Fruit fly (Drosophila melanogaster) whole organism, embryonic: ENCODE measurements around the gene Npc2g.

Experiments
- Asciz ChIP-seq: fragments of 200-800 bp; sonication (Bioruptor generic); optimal IDR thresholded peaks from 2 replicates; lab custom pipeline; 2017; ENCODE audit warnings: missing biosample characterization, mild to moderate bottlenecking, missing genetic modification characterization, missing genetic modification reagents
- Awh ChIP-seq: fragments of 200-800 bp; sonication (Bioruptor generic); IDR thresholded peaks from 2 replicates; pipeline ENCODE4, ENCODE4 v1.3.6; 2022; ENCODE audit warnings: missing biosample characterization, missing genetic modification characterization
- Bgb ChIP-seq: fragments of 200-800 bp; sonication (Bioruptor generic); IDR thresholded peaks from 2 replicates; pipeline ENCODE4 v1.3.6; 2022; ENCODE audit warnings: missing biosample characterization, missing genetic modification characterization; ENCODE audit not compliant: partially characterized antibody
- Bteb2 ChIP-seq: fragments of 200-800 bp; sonication (Bioruptor generic); optimal IDR thresholded peaks from 2 replicates; lab custom pipeline; 2016; ENCODE audit warnings: missing biosample characterization, missing genetic modification characterization
- CG10979 ChIP-seq: fragments of 200-800 bp; sonication (Bioruptor generic); optimal IDR thresholded peaks from 2 replicates; lab custom pipeline; 2018; ENCODE audit warnings: missing biosample characterization, mild to moderate bottlenecking, missing genetic modification characterization, moderate library complexity
- CG11085 ChIP-seq: fragments of 200-800 bp; sonication (Bioruptor generic); IDR thresholded peaks from 2 replicates; pipeline ENCODE4 v1.3.6; 2022; ENCODE audit warnings: missing biosample characterization, missing genetic modification characterization
- CG12659 ChIP-seq: fragments of 200-800 bp; sonication (Bioruptor generic); optimal IDR thresholded peaks from 3 replicates; lab custom pipeline; 2017; ENCODE audit warnings: mild to moderate bottlenecking, missing biosample characterization, missing genetic modification reagents, missing genetic modification characterization
- CG14860 ChIP-seq: fragments of 200-800 bp; sonication (Bioruptor generic); IDR thresholded peaks from 3 replicates; pipeline ENCODE4 v1.3.6; 2022; ENCODE audit warnings: missing biosample characterization, missing genetic modification characterization; ENCODE audit not compliant: partially characterized antibody
- CG15269 ChIP-seq: fragments of 200-800 bp; sonication (Bioruptor generic); optimal IDR thresholded peaks from 2 replicates; lab custom pipeline; 2018; ENCODE audit warnings: missing biosample characterization, mild to moderate bottlenecking, missing genetic modification characterization, moderate library complexity
- CG17385 ChIP-seq: fragments of 200-800 bp; sonication (Bioruptor generic); optimal IDR thresholded peaks from 3 replicates; lab custom pipeline; 2018; ENCODE audit warnings: missing biosample characterization, mild to moderate bottlenecking, missing genetic modification characterization
- CG30403 ChIP-seq: fragments of 200-800 bp; sonication (Bioruptor generic); optimal IDR thresholded peaks from 3 replicates; lab custom pipeline; 2016; ENCODE audit warnings: missing biosample characterization, missing genetic modification characterization
- CG31224 ChIP-seq: fragments of 200-800 bp; sonication (Bioruptor generic); IDR thresholded peaks from 2 replicates; pipeline ENCODE4 v1.3.6; 2022; ENCODE audit warnings: missing biosample characterization, missing genetic modification characterization
- CG31365 ChIP-seq: fragments of 200-800 bp; sonication (Bioruptor generic); optimal IDR thresholded peaks from 2 replicates; lab custom pipeline; 2018; ENCODE audit warnings: missing biosample characterization, mild to moderate bottlenecking, missing genetic modification characterization
- CG34376 ChIP-seq: fragments of 200-800 bp; sonication (Bioruptor generic); optimal IDR thresholded peaks from 2 replicates; lab custom pipeline; 2018; ENCODE audit warnings: missing biosample characterization, mild to moderate bottlenecking, missing genetic modification characterization
- CG6765 ChIP-seq: fragments of 200-800 bp; sonication (Bioruptor generic); optimal IDR thresholded peaks from 3 replicates; lab custom pipeline; 2017; ENCODE audit warnings: missing biosample characterization, mild to moderate bottlenecking, missing genetic modification characterization
- CG7271 ChIP-seq: fragments of 200-800 bp; sonication (Bioruptor generic); optimal IDR thresholded peaks from 2 replicates; lab custom pipeline; 2018; ENCODE audit warnings: missing biosample characterization, mild to moderate bottlenecking, missing genetic modification characterization, moderate library complexity
- CG7556 ChIP-seq: fragments of 200-800 bp; sonication (Bioruptor generic); optimal IDR thresholded peaks from 2 replicates; lab custom pipeline; 2017; ENCODE audit warnings: missing biosample characterization, mild to moderate bottlenecking, missing genetic modification characterization
- CG8388 ChIP-seq: fragments of 200-800 bp; sonication (Bioruptor generic); optimal IDR thresholded peaks from 2 replicates; lab custom pipeline; 2019; ENCODE audit warnings: missing biosample characterization, mild to moderate bottlenecking, missing genetic modification characterization, moderate library complexity
- CG9609 ChIP-seq: fragments of 200-800 bp; sonication (Bioruptor generic); optimal IDR thresholded peaks from 3 replicates; lab custom pipeline; 2016; ENCODE audit warnings: missing biosample characterization, missing genetic modification characterization
- D19B ChIP-seq: fragments of 200-800 bp; sonication (Bioruptor generic); optimal IDR thresholded peaks from 2 replicates; lab custom pipeline; 2017; ENCODE audit warnings: missing biosample characterization, mild to moderate bottlenecking, missing genetic modification characterization
- Dad ChIP-seq: fragments of 200-800 bp; sonication (Bioruptor generic); optimal IDR thresholded peaks from 3 replicates; lab custom pipeline; 2016; ENCODE audit warnings: missing biosample characterization, missing genetic modification characterization
- Dll ChIP-seq: fragments of 200-800 bp; sonication (Bioruptor generic); IDR thresholded peaks from 4 replicates; pipeline ENCODE4 v1.3.6; 2022; ENCODE audit warnings: missing biosample characterization, missing genetic modification characterization; ENCODE audit not compliant: partially characterized antibody
- Eip74EF ChIP-seq, 2 experiments: fragments of 200-800 bp in 1 of 2; fragments of >200 bp in 1 of 2; sonication (Bioruptor generic) in 1 of 2; optimal IDR thresholded peaks; 2 replicates each; lab custom pipeline; 2017 to 2019; ENCODE audit warnings: missing biosample characterization in 2 of 2, missing genetic modification characterization in 2 of 2, mild to moderate bottlenecking in 1 of 2, moderate library complexity in 1 of 2
- H15 ChIP-seq: fragments of 200-800 bp; sonication (Bioruptor generic); IDR thresholded peaks from 3 replicates; pipeline ENCODE4 v1.3.6; 2022; ENCODE audit warnings: missing biosample characterization, missing genetic modification characterization
- HLH4C ChIP-seq: fragments of 200-800 bp; sonication (Bioruptor generic); IDR thresholded peaks from 3 replicates; pipeline ENCODE4 v1.3.6; 2022; ENCODE audit warnings: missing biosample characterization, missing genetic modification characterization; ENCODE audit not compliant: partially characterized antibody
- HLH54F ChIP-seq: fragments of 200-800 bp; sonication (Bioruptor generic); optimal IDR thresholded peaks from 3 replicates; lab custom pipeline; 2016; ENCODE audit warnings: missing biosample characterization, missing genetic modification characterization
- HmgD ChIP-seq: fragments of 200-800 bp; sonication (Bioruptor generic); optimal IDR thresholded peaks from 3 replicates; lab custom pipeline; 2016; ENCODE audit warnings: missing biosample characterization, missing genetic modification characterization
- Hr3 ChIP-seq: fragments of 200-800 bp; sonication (Bioruptor generic); optimal IDR thresholded peaks from 3 replicates; lab custom pipeline; 2016; ENCODE audit warnings: missing biosample characterization, missing genetic modification characterization
- Meics ChIP-seq: fragments of 200-800 bp; sonication (Bioruptor generic); optimal IDR thresholded peaks from 2 replicates; lab custom pipeline; 2017; ENCODE audit warnings: missing biosample characterization, mild to moderate bottlenecking, missing genetic modification characterization
- NC2α ChIP-seq: fragments of 200-800 bp; sonication (Bioruptor generic); optimal IDR thresholded peaks from 2 replicates; lab custom pipeline; 2016; ENCODE audit warnings: missing biosample characterization, missing genetic modification characterization
- Neu2 ChIP-seq: fragments of 200-800 bp; sonication (Bioruptor generic); optimal IDR thresholded peaks from 3 replicates; lab custom pipeline; 2016; ENCODE audit warnings: missing biosample characterization, missing genetic modification characterization, borderline replicate concordance
- NfI ChIP-seq: fragments of 200-800 bp; sonication (Bioruptor generic); optimal IDR thresholded peaks from 3 replicates; lab custom pipeline; 2018; ENCODE audit warnings: missing biosample characterization, mild to moderate bottlenecking, missing genetic modification characterization, moderate library complexity
- Oli ChIP-seq: fragments of 200-800 bp; sonication (Bioruptor generic); optimal IDR thresholded peaks from 2 replicates; lab custom pipeline; 2018; ENCODE audit warnings: missing biosample characterization, mild to moderate bottlenecking, missing genetic modification characterization, moderate library complexity
- Rfx ChIP-seq: fragments of 200-800 bp; sonication (Bioruptor generic); IDR thresholded peaks from 2 replicates; pipeline ENCODE4 v1.3.6; 2022; ENCODE audit warnings: missing biosample characterization, missing genetic modification characterization
- Sin3A ChIP-seq: fragments of >200 bp; optimal IDR thresholded peaks from 2 replicates; lab custom pipeline; 2018
- Usf ChIP-seq: fragments of 200-800 bp; sonication (Bioruptor generic); optimal IDR thresholded peaks from 2 replicates; lab custom pipeline; 2017; ENCODE audit warnings: missing genotype, missing biosample characterization, missing genetic modification characterization
- ato ChIP-seq: fragments of 200-800 bp; sonication (Bioruptor generic); IDR thresholded peaks from 2 replicates; pipeline ENCODE4 v1.3.6; 2022; ENCODE audit warnings: missing biosample characterization, missing genetic modification characterization; ENCODE audit not compliant: partially characterized antibody
- cwo ChIP-seq: fragments of 200-800 bp; sonication (Bioruptor generic); optimal IDR thresholded peaks from 3 replicates; lab custom pipeline; 2017; ENCODE audit warnings: missing biosample characterization, missing genetic modification characterization, mild to moderate bottlenecking, moderate library complexity, missing genetic modification reagents
- fu2 ChIP-seq: fragments of 200-800 bp; sonication (Bioruptor generic); optimal IDR thresholded peaks from 2 replicates; lab custom pipeline; 2016; ENCODE audit warnings: missing biosample characterization, missing genetic modification characterization
- h ChIP-seq: fragments of >200 bp; optimal IDR thresholded peaks from 2 replicates; lab custom pipeline; 2017
- jigr1 ChIP-seq: fragments of 200-800 bp; sonication (Bioruptor generic); IDR thresholded peaks from 3 replicates; pipeline ENCODE4 v1.3.6; 2022; ENCODE audit warnings: missing biosample characterization, missing genetic modification characterization
- lbe ChIP-seq: fragments of 200-800 bp; sonication (Bioruptor generic); optimal IDR thresholded peaks from 2 replicates; lab custom pipeline; 2016; ENCODE audit warnings: missing biosample characterization, mild to moderate bottlenecking, missing genetic modification characterization
- mam ChIP-seq: fragments of 200-800 bp; sonication (Bioruptor generic); optimal IDR thresholded peaks from 3 replicates; lab custom pipeline; 2016; ENCODE audit warnings: missing biosample characterization, missing genetic modification characterization
- pum ChIP-seq: fragments of 200-800 bp; sonication (Bioruptor generic); optimal IDR thresholded peaks from 2 replicates; lab custom pipeline; 2016; ENCODE audit warnings: missing biosample characterization, missing genetic modification characterization
- sob ChIP-seq: fragments of 200-800 bp; sonication (Bioruptor generic); IDR thresholded peaks from 2 replicates; pipeline ENCODE4 v1.3.6; 2022; ENCODE audit warnings: missing biosample characterization, missing genetic modification characterization
- sqz ChIP-seq: fragments of 200-800 bp; sonication (Bioruptor generic); optimal IDR thresholded peaks from 3 replicates; lab custom pipeline; 2018; ENCODE audit warnings: missing biosample characterization, mild to moderate bottlenecking, missing genetic modification characterization
- sr ChIP-seq: fragments of 200-800 bp; sonication (Bioruptor generic); IDR thresholded peaks from 3 replicates; pipeline ENCODE4 v1.3.6; 2022; ENCODE audit warnings: missing biosample characterization, missing genetic modification characterization
- stwl ChIP-seq: fragments of 200-800 bp; sonication (Bioruptor generic); optimal IDR thresholded peaks from 3 replicates; lab custom pipeline; 2018; ENCODE audit warnings: missing biosample characterization, mild to moderate bottlenecking, missing genetic modification characterization, moderate library complexity
- sug ChIP-seq: fragments of 200-800 bp; optimal IDR thresholded peaks from 2 replicates; lab custom pipeline; 2019; ENCODE audit warnings: missing biosample characterization, mild to moderate bottlenecking, missing genetic modification characterization, moderate library complexity
- trem ChIP-seq: fragments of 200-800 bp; optimal IDR thresholded peaks from 3 replicates; lab custom pipeline; 2019; ENCODE audit warnings: missing biosample characterization, mild to moderate bottlenecking, missing genetic modification characterization, moderate library complexity
- zfh1 ChIP-seq: fragments of 200-800 bp; sonication (Bioruptor generic); IDR thresholded peaks from 3 replicates; pipeline ENCODE4 v1.3.6; 2022; ENCODE audit warnings: missing biosample characterization, missing genetic modification characterization

The Npc2g gene

dm6 chr3R:30789363-30789762 lies 44.3 kb upstream of the Npc2g start (continued):
- TF ChIP-seq stwl (tag; lab: Kevin White, UChicago) = peak; percentile 92
- TF ChIP-seq jigr1 (GFP tag; lab: Robert Waterston, UW) = no peak
- TF ChIP-seq Asciz (GFP tag; lab: Kevin White, UChicago) = no peak
- peak; percentile 83 for TF ChIP-seq zfh1 (GFP tag; lab: Robert Waterston, UW)
- no peak for TF ChIP-seq HLH54F (GFP tag; lab: Kevin White, UChicago)
- peak; percentile 28 for TF ChIP-seq CG10979 (tag; lab: Kevin White, UChicago)
- no peak for TF ChIP-seq CG12659 (GFP tag; lab: Kevin White, UChicago)
- peak; percentile 27; the same call in 1 of the 2 replicates for TF ChIP-seq ato (GFP tag; lab: Robert Waterston, UW)
- TF ChIP-seq mam (GFP tag; lab: Kevin White, UChicago) = peak; percentile 43
- no peak for TF ChIP-seq NfI (GFP tag; lab: Kevin White, UChicago)
- TF ChIP-seq cwo (GFP tag; lab: Kevin White, UChicago) = no peak
- no peak for TF ChIP-seq CG9609 (GFP tag; lab: Kevin White, UChicago)
- no peak for TF ChIP-seq h (lab: Kevin White, UChicago)
- peak; percentile 52 for TF ChIP-seq Dad
- TF ChIP-seq CG31365 (tag; lab: Kevin White, UChicago) = no peak
- peak; percentile 51; the same call in 2 of the 4 replicates for TF ChIP-seq Dll
- peak; percentile 82 for TF ChIP-seq Awh
- TF ChIP-seq Bgb = peak; percentile 75
- TF ChIP-seq pum (GFP tag; lab: Kevin White, UChicago) = no peak
- TF ChIP-seq Bteb2 (GFP tag; lab: Kevin White, UChicago) = peak; percentile 2
- no peak for TF ChIP-seq CG34376
- TF ChIP-seq sr (GFP tag; lab: Robert Waterston, UW) = peak; percentile 54; the same call in 1 of the 3 replicates
- TF ChIP-seq CG8388 (GFP tag; lab: Kevin White, UChicago) = peak; percentile 9
- TF ChIP-seq CG11085 (GFP tag; lab: Robert Waterston, UW) = peak; percentile 41; the same call in 1 of the 2 replicates
- TF ChIP-seq CG30403 = peak; percentile 37
- TF ChIP-seq CG17385 = peak; percentile 32
- TF ChIP-seq Hr3 (GFP tag; lab: Kevin White, UChicago) = no peak
- peak; percentile 89 for TF ChIP-seq Rfx (GFP tag; lab: Robert Waterston, UW)
- TF ChIP-seq CG15269 = no peak
- TF ChIP-seq sug = peak; percentile 31
- no peak for TF ChIP-seq D19B (GFP tag; lab: Kevin White, UChicago)
- TF ChIP-seq CG7271 (tag; lab: Kevin White, UChicago) = no peak
- no peak for TF ChIP-seq lbe
- peak; percentile 61 for TF ChIP-seq CG31224 (GFP tag; lab: Robert Waterston, UW)
- TF ChIP-seq trem = peak; percentile 38
- peak; percentile 34 for TF ChIP-seq CG7556 (GFP tag; lab: Kevin White, UChicago)
- TF ChIP-seq HLH4C (GFP tag; lab: Robert Waterston, UW) = peak; percentile 12; the same call in 1 of the 3 replicates
- peak; percentile 52; the same call in 1 of the 3 replicates for TF ChIP-seq H15 (GFP tag; lab: Robert Waterston, UW)
- peak; percentile 64 for TF ChIP-seq sob (GFP tag; lab: Robert Waterston, UW)
- TF ChIP-seq NC2α (GFP tag; lab: Kevin White, UChicago) = no peak
- no peak for TF ChIP-seq sqz (GFP tag; lab: Kevin White, UChicago)
- TF ChIP-seq Meics (GFP tag; lab: Kevin White, UChicago) = no peak
- no peak for TF ChIP-seq Usf (GFP tag; lab: Kevin White, UChicago)
- TF ChIP-seq Oli = no peak
- TF ChIP-seq HmgD (GFP tag; lab: Kevin White, UChicago) = no peak
- no peak for TF ChIP-seq Sin3A
- TF ChIP-seq CG14860 = no peak
- TF ChIP-seq Neu2 = no peak
- TF ChIP-seq CG6765 = no peak
- TF ChIP-seq fu2 (GFP tag; lab: Kevin White, UChicago) = no peak
- TF ChIP-seq Eip74EF (GFP tag; optimal IDR thresholded peaks at IDR 0.05; lab: Kevin White, UChicago) = no peak
